Fruit fly (Drosophila melanogaster): ENCODE measurements around the gene Irp-1A.

Gene Irp-1A

dm6 chr3R:22673528-22673959, 50.8 kb downstream of the Irp-1A start:
- TF ChIP-seq CG17801 (GFP tag; optimal IDR thresholded peaks at IDR 0.05; ENCODE audit: partially characterized antibody), result no peak

dm6 chr3R:22672695-22673346, 51.6 kb downstream of the Irp-1A start:
- TF ChIP-seq CG17801 (GFP tag; optimal IDR thresholded peaks at IDR 0.05; ENCODE audit: partially characterized antibody), result no peak
